Worm (Caenorhabditis elegans): Measurements from ENCODE around the gene R102.1.

ce11 chrIV:10711729-10712128, 25.9 kb downstream of the R102.1 start, which contains the start of gene glb-21:
- TF ChIP-seq ceh-82 (tag; optimal IDR thresholded peaks at IDR 0.05) (no peak), fos-1 (tag; optimal IDR thresholded peaks at IDR 0.05) (no peak), unc-130 (tag; optimal IDR thresholded peaks at IDR 0.05) (no peak), ces-1 (GFP tag; optimal IDR thresholded peaks at IDR 0.05) (no peak), snpc-4 (tag; optimal IDR thresholded peaks at IDR 0.05) (no peak), blmp-1 (tag; optimal IDR thresholded peaks at IDR 0.05) (no peak), nhr-77 (tag; optimal IDR thresholded peaks at IDR 0.05) (no peak), sup-37 (GFP tag; optimal IDR thresholded peaks at IDR 0.05) (no peak), zag-1 (tag; optimal IDR thresholded peaks at IDR 0.05) (no peak), ama-1 (optimal IDR thresholded peaks at IDR 0.05) (no peak), lsy-2 (tag; optimal IDR thresholded peaks at IDR 0.05) (no peak)

All from whole organism, L1 larva.